Fruit fly (Drosophila melanogaster): ENCODE measurements around the gene Or85e.

The Or85e gene

DNA sequence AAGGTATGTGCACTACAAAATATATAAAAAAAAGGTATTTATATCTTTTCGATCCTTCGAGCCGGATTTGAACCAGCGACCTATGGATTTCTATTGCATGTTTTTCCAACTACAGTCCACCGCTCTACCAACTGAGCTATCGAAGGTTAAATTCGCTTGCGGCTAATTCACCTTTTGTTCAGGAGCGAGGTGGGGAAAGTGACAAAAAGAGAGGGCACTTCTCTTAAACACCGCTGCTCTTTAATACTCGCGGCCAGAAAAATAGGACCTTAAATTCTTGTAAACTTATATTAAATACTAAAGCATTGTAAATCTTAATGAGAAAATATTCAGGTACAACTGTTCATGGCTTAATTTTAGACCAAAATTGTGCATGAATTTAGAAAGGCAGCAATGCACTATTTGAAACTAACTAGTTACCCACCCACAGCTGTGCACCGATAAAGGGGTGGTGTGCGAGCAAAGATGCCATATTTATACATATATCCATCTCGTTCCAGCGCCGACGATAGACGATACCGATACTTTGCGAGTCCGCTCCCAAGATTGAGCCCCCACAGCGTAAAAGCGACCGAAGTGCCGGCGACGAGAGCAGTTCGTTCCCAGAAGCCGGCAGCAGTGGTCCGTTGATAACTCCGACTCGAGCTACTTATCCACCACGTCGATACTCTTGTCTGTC, 33.5 kb upstream of the Or85e start (continued):
- peak; percentile 96 for TF ChIP-seq Rx (GFP tag; IDR thresholded peaks at IDR 0.05)
- TF ChIP-seq CG9932 (GFP tag; IDR thresholded peaks at IDR 0.05): peak; percentile 94
- peak; percentile 87 for TF ChIP-seq gsb (GFP tag; IDR thresholded peaks at IDR 0.05)
- peak; percentile 91 for TF ChIP-seq CG2116 (GFP tag; optimal IDR thresholded peaks at IDR 0.05)
- TF ChIP-seq Tbp (GFP tag; optimal IDR thresholded peaks at IDR 0.05): no peak
- peak; percentile 97 for TF ChIP-seq CG33213 (GFP tag; optimal IDR thresholded peaks at IDR 0.05)
- peak; percentile 86 for TF ChIP-seq grn (GFP tag; optimal IDR thresholded peaks at IDR 0.05)
- peak; percentile 98 for TF ChIP-seq CG13624 (GFP tag; optimal IDR thresholded peaks at IDR 0.05)
- peak; percentile 96 for TF ChIP-seq nom (GFP tag; optimal IDR thresholded peaks at IDR 0.05)
- peak; percentile 79 for TF ChIP-seq crol (GFP tag; IDR thresholded peaks at IDR 0.05)
- peak; percentile 91 for TF ChIP-seq Aef1 (GFP tag; IDR thresholded peaks at IDR 0.05)
- peak; percentile 97 for TF ChIP-seq Blimp-1 (GFP tag; optimal IDR thresholded peaks at IDR 0.05)
- TF ChIP-seq zen2 (GFP tag; IDR thresholded peaks at IDR 0.05; ENCODE audit: partially characterized antibody): peak; percentile 53; the same call in 2 of the 3 replicates
- peak; percentile 96 for TF ChIP-seq zfh2 (GFP tag; optimal IDR thresholded peaks at IDR 0.05)
- TF ChIP-seq CG3726 (GFP tag; IDR thresholded peaks at IDR 0.05): peak; percentile 93
- peak; percentile 95 for TF ChIP-seq ash1 (GFP tag; optimal IDR thresholded peaks at IDR 0.05)
- peak; percentile 97 for TF ChIP-seq B-H2 (GFP tag; optimal IDR thresholded peaks at IDR 0.05)
- TF ChIP-seq tup (GFP tag; optimal IDR thresholded peaks at IDR 0.05): peak; percentile 97
- TF ChIP-seq exex (tag; optimal IDR thresholded peaks at IDR 0.05): peak; percentile 86
- TF ChIP-seq CG9797 (GFP tag; optimal IDR thresholded peaks at IDR 0.05): peak; percentile 68
- peak; percentile 99 for TF ChIP-seq HHEX (GFP tag; optimal IDR thresholded peaks at IDR 0.05)
- TF ChIP-seq CG2199 (GFP tag; IDR thresholded peaks at IDR 0.05): peak; percentile 96
- peak; percentile 95 for TF ChIP-seq CG3847 (GFP tag; IDR thresholded peaks at IDR 0.05)
- TF ChIP-seq Chrac-16 (GFP tag; optimal IDR thresholded peaks at IDR 0.05): peak; percentile 97
- peak; percentile 90 for TF ChIP-seq CG5180 (GFP tag; optimal IDR thresholded peaks at IDR 0.05)
- peak; percentile 96 for TF ChIP-seq CG7987 (GFP tag; optimal IDR thresholded peaks at IDR 0.05)
- peak; percentile 94 for TF ChIP-seq ewg (GFP tag; optimal IDR thresholded peaks at IDR 0.05)
- peak; percentile 84 for TF ChIP-seq CG11560 (tag; IDR thresholded peaks at IDR 0.05)
- TF ChIP-seq CG17912 (GFP tag; optimal IDR thresholded peaks at IDR 0.05): peak; percentile 84
- TF ChIP-seq twi (tag; optimal IDR thresholded peaks at IDR 0.05): peak; percentile 91
- TF ChIP-seq CG4328 (GFP tag; optimal IDR thresholded peaks at IDR 0.05): peak; percentile 96
- peak; percentile 94 for TF ChIP-seq Taf1 (GFP tag; IDR thresholded peaks at IDR 0.05)
- peak; percentile 95 for TF ChIP-seq Optix (GFP tag; IDR thresholded peaks at IDR 0.05)
- TF ChIP-seq Bdp1 (GFP tag; optimal IDR thresholded peaks at IDR 0.05): peak; percentile 99
- TF ChIP-seq insv (GFP tag; optimal IDR thresholded peaks at IDR 0.05): peak; percentile 53 to 81
- peak; percentile 100 for TF ChIP-seq CG3163 (GFP tag; optimal IDR thresholded peaks at IDR 0.05)
- peak in 1 of 3 experiments; percentile 97 for TF ChIP-seq Stat92E (GFP tag; optimal IDR thresholded peaks at IDR 0.05)
- no peak; the same call in none of the 2 replicates for TF ChIP-seq tna (GFP tag; IDR thresholded peaks at IDR 0.05; ENCODE audit: partially characterized antibody)
- TF ChIP-seq nau (GFP tag; optimal IDR thresholded peaks at IDR 0.05): peak; percentile 98
- TF ChIP-seq Mrtf (GFP tag; IDR thresholded peaks at IDR 0.05): peak; percentile 93
- TF ChIP-seq tap (tag; optimal IDR thresholded peaks at IDR 0.05): peak; percentile 98
- peak; percentile 91 for TF ChIP-seq D19B (GFP tag; optimal IDR thresholded peaks at IDR 0.05)
- peak; percentile 93 for TF ChIP-seq Abd-B (GFP tag; optimal IDR thresholded peaks at IDR 0.05)
- TF ChIP-seq ttk (GFP tag; IDR thresholded peaks at IDR 0.05): peak; percentile 97
- TF ChIP-seq CG2129 (GFP tag; IDR thresholded peaks at IDR 0.05; ENCODE audit: partially characterized antibody): 0 out of 2 replicates have a peak, but pooled peaks have one; percentile 48
- TF ChIP-seq Ssrp (tag; optimal IDR thresholded peaks at IDR 0.05): peak; percentile 96
- TF ChIP-seq Myb (GFP tag; optimal IDR thresholded peaks at IDR 0.05): peak; percentile 88
- peak; percentile 90 for TF ChIP-seq CG11093 (GFP tag; IDR thresholded peaks at IDR 0.05)
- peak; percentile 98 for TF ChIP-seq dmrt11E (tag; optimal IDR thresholded peaks at IDR 0.05)

All from whole organism, embryonic.